Fruit fly (Drosophila melanogaster) whole organism: ENCODE measurements around the gene tara.
A peak's percentile ranks its signal among the peaks of the same experiment; 100 is the strongest.

Experiments
- CG8478 ChIP-seq: fragments of >200 bp; optimal IDR thresholded peaks from 2 replicates; lab custom pipeline; 2018; ENCODE audit warnings: inconsistent platforms
- Dll ChIP-seq: fragments of >200 bp; optimal IDR thresholded peaks from 2 replicates; lab custom pipeline; 2017
- EcR ChIP-seq, 2 experiments: fragments of >200 bp; optimal IDR thresholded peaks; 2 replicates each; lab custom pipeline; 2017; ENCODE audit warnings: missing biosample characterization in 2 of 2, missing genetic modification characterization in 2 of 2, missing genetic modification reagents in 2 of 2
- pan ChIP-seq: fragments of >200 bp; optimal IDR thresholded peaks from 2 replicates; lab custom pipeline; 2017
- psq ChIP-seq: fragments of >200 bp; optimal IDR thresholded peaks from 2 replicates; lab custom pipeline; 2017
- usp ChIP-seq: fragments of >200 bp; optimal IDR thresholded peaks from 2 replicates; lab custom pipeline; 2017; ENCODE audit warnings: missing biosample characterization, missing genetic modification characterization, mixed read lengths

Gene tara

DNA sequence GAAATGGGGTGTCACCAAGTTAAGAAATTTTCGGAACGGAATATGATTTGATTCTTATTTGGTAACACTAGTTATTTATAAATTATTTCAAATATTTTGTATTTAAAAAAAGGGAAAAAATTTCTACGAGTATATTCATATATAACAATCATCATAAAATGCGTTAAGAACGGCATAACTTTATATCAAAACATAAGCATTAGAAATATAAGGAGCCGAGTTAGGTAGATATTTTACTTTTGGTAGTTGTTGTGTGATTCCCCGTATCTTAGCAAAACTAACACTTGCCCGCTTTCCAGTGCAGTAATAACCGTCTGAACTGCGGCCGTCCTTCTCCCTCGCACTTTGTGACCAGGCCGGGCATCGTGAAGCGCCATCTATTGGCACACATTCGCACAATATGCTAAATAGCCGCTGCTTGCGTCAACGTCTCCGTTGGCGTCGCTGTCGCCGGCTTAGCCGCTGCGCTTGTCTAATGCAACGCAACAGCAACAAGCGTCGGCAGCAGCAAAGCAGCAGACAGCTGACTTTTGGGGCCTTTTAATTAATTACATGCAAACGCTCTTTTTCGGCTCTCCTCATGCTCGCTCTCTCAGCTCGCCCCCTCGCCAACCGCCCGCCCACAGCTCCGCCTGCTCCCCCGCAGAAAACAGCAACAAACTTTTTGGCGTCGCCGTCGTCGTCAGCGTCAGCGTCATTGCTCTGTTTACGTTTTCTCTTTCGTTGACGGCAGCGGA, 19.0 kb downstream of the tara start:
- TF ChIP-seq EcR (GFP tag; optimal IDR thresholded peaks at IDR 0.05; lab: Kevin White, UChicago) (no peak), Dll (lab: Kevin White, UChicago) (peak; percentile 67)

DNA sequence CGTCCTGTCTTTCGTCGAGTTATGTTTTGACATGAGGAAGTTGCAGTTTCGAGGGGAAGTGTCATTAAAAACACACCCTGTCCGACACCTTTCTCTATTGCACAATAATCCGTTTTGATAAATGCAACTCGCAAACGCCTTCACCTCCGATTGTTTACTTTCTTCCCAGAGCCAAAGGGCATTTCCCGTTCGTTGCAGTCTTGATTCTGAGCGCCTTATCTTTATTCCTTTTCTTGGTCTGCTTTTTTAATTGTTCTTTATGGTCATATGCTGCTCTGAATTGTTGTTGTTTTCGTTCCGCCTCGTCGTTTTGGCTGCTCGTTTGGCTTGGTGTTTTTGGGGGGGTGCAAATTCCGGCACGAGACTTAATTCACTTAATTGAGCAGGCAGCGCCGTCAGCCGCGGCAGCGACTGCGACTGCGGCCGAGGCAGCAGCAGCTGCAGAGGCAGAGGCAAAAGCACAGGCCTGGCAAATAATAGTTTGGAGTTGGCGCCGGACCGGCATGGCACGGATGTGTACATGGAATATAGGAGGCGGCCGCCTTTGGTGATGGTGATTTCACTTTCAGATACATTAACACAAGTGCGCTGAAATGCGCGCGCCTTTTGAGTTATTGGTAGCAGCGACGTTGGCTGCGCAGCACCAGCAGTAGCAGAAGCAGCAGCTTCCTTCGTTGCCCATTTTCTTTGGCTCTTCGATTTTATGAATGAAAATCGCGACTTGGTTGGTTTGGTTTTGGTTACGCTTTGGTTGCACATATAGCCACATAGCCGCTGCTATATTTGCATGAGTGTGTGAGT, 20.0 kb downstream of the tara start:
- TF ChIP-seq pan (lab: Kevin White, UChicago) (no peak), Dll (lab: Kevin White, UChicago) (peak; percentile 72)

dm6 chr3R:16247027-16247426, 21.6 kb downstream of the tara start:
- no peak for TF ChIP-seq EcR (GFP tag; optimal IDR thresholded peaks at IDR 0.05; lab: Kevin White, UChicago)
- no peak for TF ChIP-seq pan (lab: Kevin White, UChicago)
- TF ChIP-seq psq (lab: Kevin White, UChicago) = no peak
- no peak for TF ChIP-seq Dll (lab: Kevin White, UChicago)
- TF ChIP-seq usp (GFP tag; lab: Kevin White, UChicago) = no peak
- TF ChIP-seq CG8478 (lab: Kevin White, UChicago) = no peak

DNA sequence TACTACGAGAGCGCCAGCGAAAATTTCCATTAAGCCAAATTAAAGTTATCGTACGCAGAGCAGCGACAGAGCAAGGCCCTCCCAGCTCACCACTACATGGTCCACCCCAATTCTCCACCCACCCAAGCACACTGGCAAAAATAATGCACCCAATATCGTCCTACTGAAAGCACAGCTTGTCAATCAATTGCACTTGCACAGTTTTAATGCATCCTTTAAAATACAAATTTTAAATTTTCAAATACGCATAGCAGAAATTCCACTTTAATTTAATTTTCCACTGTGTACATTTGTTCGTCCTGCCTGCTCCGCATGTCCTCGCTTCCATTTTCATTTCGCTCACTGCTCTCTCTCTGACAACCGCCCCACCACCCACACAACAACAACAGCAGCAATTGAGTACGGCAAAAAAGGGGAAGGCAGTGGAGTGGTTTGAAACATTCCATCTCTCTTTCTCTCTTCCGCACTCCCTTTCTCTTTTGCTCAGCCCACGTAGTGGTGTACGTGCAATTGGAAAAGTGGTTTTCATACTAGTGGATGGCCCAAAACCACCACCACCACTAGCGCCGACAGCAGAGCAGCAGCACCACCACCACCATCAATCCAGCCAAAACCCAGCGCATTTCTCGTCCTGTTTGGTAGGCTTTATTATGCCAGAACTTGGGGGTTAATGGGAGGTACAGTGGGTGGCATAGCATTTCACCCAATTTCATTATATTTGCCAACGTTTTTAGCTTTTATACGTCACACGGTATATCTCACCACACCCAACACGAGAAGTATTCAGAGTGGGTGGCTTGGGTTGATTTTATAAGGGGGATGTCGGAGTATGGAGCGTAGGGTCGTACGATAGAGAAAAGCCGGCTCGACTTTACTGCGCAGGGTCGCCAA, 22.4 kb downstream of the tara start:
- no peak for TF ChIP-seq Dll (lab: Kevin White, UChicago)
- no peak for TF ChIP-seq usp (GFP tag; lab: Kevin White, UChicago)
- no peak for TF ChIP-seq pan (lab: Kevin White, UChicago)
- no peak for TF ChIP-seq CG8478 (lab: Kevin White, UChicago)
- TF ChIP-seq psq (lab: Kevin White, UChicago) = no peak
- no peak for TF ChIP-seq EcR (GFP tag; optimal IDR thresholded peaks at IDR 0.05; lab: Kevin White, UChicago)

dm6 chr3R:16248500-16249025, 23.1 kb downstream of the tara start:
- TF ChIP-seq pan (lab: Kevin White, UChicago) (no peak), usp (GFP tag; lab: Kevin White, UChicago) (no peak), EcR (GFP tag; optimal IDR thresholded peaks at IDR 0.05; lab: Kevin White, UChicago) (no peak), CG8478 (lab: Kevin White, UChicago) (no peak), psq (lab: Kevin White, UChicago) (no peak), Dll (lab: Kevin White, UChicago) (no peak)

- TF ChIP-seq usp (GFP tag; lab: Kevin White, UChicago) (no peak), psq (lab: Kevin White, UChicago) (no peak), EcR (GFP tag; optimal IDR thresholded peaks at IDR 0.05; lab: Kevin White, UChicago) (no peak), pan (lab: Kevin White, UChicago) (no peak), CG8478 (lab: Kevin White, UChicago) (no peak), Dll (lab: Kevin White, UChicago) (no peak)
These were observed 24.0 kb downstream of the tara start for dm6 chr3R:16249510-16249828.

dm6 chr3R:16249829-16250814, 24.7 kb downstream of the tara start:
- TF ChIP-seq CG8478 (lab: Kevin White, UChicago) = no peak
- peak in 1 of 2 experiments; percentile 79 for TF ChIP-seq EcR (GFP tag; optimal IDR thresholded peaks at IDR 0.05; lab: Kevin White, UChicago)
- no peak for TF ChIP-seq psq (lab: Kevin White, UChicago)
- TF ChIP-seq pan (lab: Kevin White, UChicago) = peak; percentile 62
- peak; percentile 1 for TF ChIP-seq Dll (lab: Kevin White, UChicago)
- TF ChIP-seq usp (GFP tag; lab: Kevin White, UChicago) = no peak

dm6 chr3R:16251270-16251925, 25.9 kb downstream of the tara start:
- TF ChIP-seq EcR (GFP tag; optimal IDR thresholded peaks at IDR 0.05; lab: Kevin White, UChicago) (no peak), pan (lab: Kevin White, UChicago) (no peak), Dll (lab: Kevin White, UChicago) (no peak)

DNA sequence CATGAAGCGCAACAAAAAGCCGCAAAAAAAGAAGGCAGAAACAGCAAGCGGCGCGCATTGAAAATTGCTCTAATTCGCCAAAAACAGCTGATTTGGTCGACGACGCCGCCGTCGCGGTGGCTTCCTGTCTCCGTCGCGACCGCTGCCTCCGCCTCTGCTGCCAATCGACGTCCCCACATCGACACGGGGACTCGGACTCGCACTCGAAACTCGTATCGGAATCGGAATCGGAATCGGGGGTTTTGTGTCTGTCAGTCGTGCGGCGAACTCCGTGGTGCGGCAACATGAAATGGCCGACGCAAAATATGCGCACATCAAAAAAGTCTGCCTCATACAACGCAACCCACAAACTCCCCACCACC, 26.5 kb downstream of the tara start:
- TF ChIP-seq Dll (lab: Kevin White, UChicago) = peak; percentile 25
- no peak for TF ChIP-seq psq (lab: Kevin White, UChicago)

dm6 chr3R:16252898-16253412, 27.5 kb downstream of the tara start:
- TF ChIP-seq EcR (GFP tag; optimal IDR thresholded peaks at IDR 0.05; lab: Kevin White, UChicago) (no peak), Dll (lab: Kevin White, UChicago) (no peak), psq (lab: Kevin White, UChicago) (no peak), CG8478 (lab: Kevin White, UChicago) (no peak), pan (lab: Kevin White, UChicago) (no peak), usp (GFP tag; lab: Kevin White, UChicago) (no peak)
